Worm (Caenorhabditis elegans): ENCODE data around the gene E02H4.2.

Gene E02H4.2

DNA sequence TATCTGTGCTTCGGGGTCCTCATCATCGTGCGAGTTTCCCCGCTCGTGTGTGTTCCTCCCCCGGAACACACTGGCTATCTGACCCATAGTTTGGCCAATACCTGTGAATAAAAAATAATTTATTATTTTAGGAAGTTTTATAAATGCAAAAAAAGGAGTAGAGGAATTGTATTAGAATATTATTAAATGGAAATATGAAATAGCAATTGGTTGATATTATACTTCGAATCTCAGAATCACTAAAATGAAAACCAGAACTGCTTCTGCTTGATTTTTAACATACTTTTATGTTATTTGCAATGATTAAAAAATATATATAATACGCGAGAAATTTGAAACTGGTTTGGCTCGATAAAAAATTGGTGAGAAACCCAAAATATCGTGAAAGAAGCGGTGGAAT, 30.2 kb upstream of the E02H4.2 start, which contains the start of gene mgrn-1:
Gene mgrn-1 (minus strand): TSS at position 101 of the 400 bp plus-strand sequence.
- TF ChIP-seq irx-1 (tag; optimal IDR thresholded peaks at IDR 0.05), result no peak
- TF ChIP-seq nhr-237 (tag; optimal IDR thresholded peaks at IDR 0.05), result no peak
- no peak for TF ChIP-seq nhr-85 (tag)
- no peak for TF ChIP-seq efl-3 (GFP tag; optimal IDR thresholded peaks at IDR 0.05)
- no peak for TF ChIP-seq nhr-20 (tag; optimal IDR thresholded peaks at IDR 0.05)
- TF ChIP-seq ceh-82 (tag; optimal IDR thresholded peaks at IDR 0.05), result no peak
- TF ChIP-seq C16A3.4 (tag; optimal IDR thresholded peaks at IDR 0.05), result no peak
- no peak for TF ChIP-seq aha-1 (tag; optimal IDR thresholded peaks at IDR 0.05)
- no peak for TF ChIP-seq elt-2 (tag; optimal IDR thresholded peaks at IDR 0.05)
- TF ChIP-seq tlp-1 (tag; optimal IDR thresholded peaks at IDR 0.05), result no peak
- no peak for TF ChIP-seq egl-13 (tag; optimal IDR thresholded peaks at IDR 0.05)
- no peak for TF ChIP-seq C34B4.2 (tag; optimal IDR thresholded peaks at IDR 0.05)
- no peak for TF ChIP-seq blmp-1 (tag; optimal IDR thresholded peaks at IDR 0.05)
- TF ChIP-seq fos-1 (tag; optimal IDR thresholded peaks at IDR 0.05), result no peak
- TF ChIP-seq skn-1 (tag; optimal IDR thresholded peaks at IDR 0.05), result no peak
- TF ChIP-seq nhr-47 (tag; optimal IDR thresholded peaks at IDR 0.05), result no peak

- no peak for TF ChIP-seq aly-2 (tag; optimal IDR thresholded peaks at IDR 0.05)
- no peak for TF ChIP-seq nhr-85 (tag)
- TF ChIP-seq aha-1 (tag; optimal IDR thresholded peaks at IDR 0.05), result no peak
- TF ChIP-seq ztf-4 (tag; optimal IDR thresholded peaks at IDR 0.05), result no peak
- no peak for TF ChIP-seq ceh-63 (GFP tag; optimal IDR thresholded peaks at IDR 0.05)
- TF ChIP-seq ceh-8 (GFP tag; optimal IDR thresholded peaks at IDR 0.05), result no peak
- no peak for TF ChIP-seq blmp-1 (tag; optimal IDR thresholded peaks at IDR 0.05)
- TF ChIP-seq hpl-2 (GFP tag; optimal IDR thresholded peaks at IDR 0.05), result no peak
- TF ChIP-seq dsc-1 (tag; optimal IDR thresholded peaks at IDR 0.05), result no peak
- TF ChIP-seq ceh-88 (GFP tag; IDR thresholded peaks at IDR 0.05), result no peak
- no peak for TF ChIP-seq lir-3 (tag; optimal IDR thresholded peaks at IDR 0.05; ENCODE audit: poor library complexity)
- no peak for TF ChIP-seq dpl-1 (GFP tag; optimal IDR thresholded peaks at IDR 0.05)
- no peak for TF ChIP-seq ceh-82 (tag; optimal IDR thresholded peaks at IDR 0.05)
- TF ChIP-seq elt-3 (tag; optimal IDR thresholded peaks at IDR 0.05), result no peak
- TF ChIP-seq ces-1 (GFP tag; optimal IDR thresholded peaks at IDR 0.05), result no peak
- no peak for TF ChIP-seq nhr-84 (tag; optimal IDR thresholded peaks at IDR 0.05)
- no peak for TF ChIP-seq nhr-237 (tag; optimal IDR thresholded peaks at IDR 0.05)
- no peak for TF ChIP-seq nhr-12 (tag; optimal IDR thresholded peaks at IDR 0.05)
- no peak for TF ChIP-seq lsy-2 (tag; optimal IDR thresholded peaks at IDR 0.05)
- no peak for TF ChIP-seq snu-23 (GFP tag; optimal IDR thresholded peaks at IDR 0.05)
Observed at ce11 chrX:14309656-14310055, 28.2 kb upstream of the E02H4.2 start.

ce11 chrX:14307667-14308066, 26.2 kb upstream of the E02H4.2 start, which contains the start of gene gphr-2:
gphr-2 (minus strand) TSS chrX:14307767.
- TF ChIP-seq nhr-77 (tag; optimal IDR thresholded peaks at IDR 0.05) (no peak), lin-35 (GFP tag; optimal IDR thresholded peaks at IDR 0.05) (no peak), nhr-20 (tag; optimal IDR thresholded peaks at IDR 0.05) (no peak), ztf-4 (tag; optimal IDR thresholded peaks at IDR 0.05) (no peak), egl-27 (tag; optimal IDR thresholded peaks at IDR 0.05) (no peak), lin-15B (tag; optimal IDR thresholded peaks at IDR 0.05) (no peak), sup-37 (GFP tag; optimal IDR thresholded peaks at IDR 0.05) (no peak), unc-86 (tag; optimal IDR thresholded peaks at IDR 0.05) (no peak), fkh-8 (tag; optimal IDR thresholded peaks at IDR 0.05) (no peak), aha-1 (tag; optimal IDR thresholded peaks at IDR 0.05) (no peak), ztf-11 (tag; optimal IDR thresholded peaks at IDR 0.05) (no peak), unc-62 (GFP tag; optimal IDR thresholded peaks at IDR 0.05) (no peak), mep-1 (tag; optimal IDR thresholded peaks at IDR 0.05) (no peak), tlp-1 (tag; optimal IDR thresholded peaks at IDR 0.05) (no peak), snu-23 (GFP tag; optimal IDR thresholded peaks at IDR 0.05) (no peak), pax-3 (tag; optimal IDR thresholded peaks at IDR 0.05) (no peak), hlh-4 (tag; optimal IDR thresholded peaks at IDR 0.05) (no peak), ama-1 (optimal IDR thresholded peaks at IDR 0.05) (no peak), mab-9 (GFP tag; IDR thresholded peaks at IDR 0.05) (no peak)
